Worm (Caenorhabditis elegans): ENCODE data around the gene srh-207.

DNA sequence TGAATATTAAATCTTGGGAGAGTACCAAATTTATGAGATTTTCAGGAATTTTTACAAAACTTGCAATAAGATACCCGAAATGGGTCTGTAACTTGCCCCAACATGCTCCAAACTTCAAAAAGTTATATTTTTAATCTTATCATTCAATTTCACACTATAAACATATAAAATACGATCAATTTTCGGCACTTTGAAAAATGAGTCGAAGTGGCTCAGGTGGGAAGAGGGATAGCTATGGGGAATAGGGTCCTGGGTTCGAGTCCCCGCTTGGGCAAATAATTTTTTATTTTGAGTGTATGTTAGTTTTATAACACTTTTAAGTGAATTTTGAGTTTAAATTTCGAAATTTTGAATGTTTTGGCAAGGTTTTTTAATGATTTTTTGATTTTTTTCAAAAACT, 39.0 kb downstream of the srh-207 start:
- TF ChIP-seq ama-1 (optimal IDR thresholded peaks at IDR 0.05) (no peak), hpl-2 (GFP tag; optimal IDR thresholded peaks at IDR 0.05) (no peak), efl-1 (optimal IDR thresholded peaks at IDR 0.05) (no peak), efl-1 (GFP tag; optimal IDR thresholded peaks at IDR 0.05 in 1 of 2) (no peak), lin-15B (tag; optimal IDR thresholded peaks at IDR 0.05) (no peak), nhr-84 (tag; optimal IDR thresholded peaks at IDR 0.05) (no peak), unc-86 (tag; optimal IDR thresholded peaks at IDR 0.05) (no peak)
